Worm (Caenorhabditis elegans): ENCODE results near the gene atic-1.

DNA sequence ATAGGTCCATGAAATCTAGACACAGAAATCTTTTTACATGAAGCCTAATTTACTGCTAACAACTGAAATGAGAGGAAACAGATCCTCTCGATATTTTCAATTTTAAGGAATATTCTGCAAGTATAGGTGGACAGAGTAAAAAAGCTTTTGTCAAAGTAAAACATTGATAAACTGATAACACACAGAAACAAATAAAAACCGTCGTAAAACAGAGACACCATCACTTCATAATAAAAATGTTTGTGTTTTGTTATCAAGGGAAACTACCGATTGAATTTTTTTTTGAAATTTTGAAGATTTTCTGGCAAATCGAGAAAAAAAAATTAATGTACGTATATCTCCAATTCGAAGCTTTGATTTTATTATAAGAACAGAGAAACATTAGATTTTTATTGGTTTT is 660 bp upstream of the atic-1 start:
- TF ChIP-seq lin-13 (GFP tag; optimal IDR thresholded peaks at IDR 0.05) (no peak), nhr-76 (tag; optimal IDR thresholded peaks at IDR 0.05) (no peak), unc-62 (GFP tag; optimal IDR thresholded peaks at IDR 0.05 in 1 of 2) (no peak), unc-62 (tag; optimal IDR thresholded peaks at IDR 0.05) (no peak), skn-1 (tag; optimal IDR thresholded peaks at IDR 0.05) (no peak), dmd-6 (GFP tag; IDR thresholded peaks at IDR 0.05) (no peak), ztf-11 (tag; optimal IDR thresholded peaks at IDR 0.05) (no peak), nhr-25 (tag; optimal IDR thresholded peaks at IDR 0.05; ENCODE audit: borderline replicate concordance, insufficient read depth) (no peak)

All from whole organism, L4 larva.